Worm (Caenorhabditis elegans) whole organism, midembryonic: ENCODE data around the gene R10D12.8.

ENCODE experiments used
- T22C8.4 ChIP-seq: fragments of 200-800 bp; sonication (Bioruptor generic); IDR thresholded peaks from 2 replicates; pipeline ENCODE4 v1.3.6; 2022; ENCODE audit warnings: missing genetic modification characterization, missing compliant biosample characterization
- cog-1 ChIP-seq: sonication (generic microtip); optimal IDR thresholded peaks from 2 replicates; lab custom pipeline; 2016; ENCODE audit warnings: missing genetic modification characterization, missing compliant biosample characterization
- flt-1 ChIP-seq: fragments of 200-800 bp; sonication (Bioruptor generic); IDR thresholded peaks from 2 replicates; pipeline ENCODE4 v1.3.6; 2022; ENCODE audit warnings: missing genetic modification characterization, missing compliant biosample characterization
- klf-2 ChIP-seq: fragments of 200-800 bp; sonication (Bioruptor generic); conservative IDR thresholded peaks from 2 replicates; pipeline ENCODE4 v1.3.6; 2022; ENCODE audit warnings: missing genetic modification reagents, missing genetic modification characterization, missing compliant biosample characterization
- med-1 ChIP-seq: sonication (generic microtip); optimal IDR thresholded peaks from 2 replicates; lab custom pipeline; 2017; ENCODE audit warnings: missing genetic modification characterization, mild to moderate bottlenecking, missing compliant biosample characterization, antibody characterized with exemption, missing genetic modification reagents; ENCODE audit not compliant: insufficient read depth
- ref-1 ChIP-seq: fragments of 200-800 bp; sonication (Bioruptor generic); conservative IDR thresholded peaks from 2 replicates; pipeline ENCODE4 v1.3.6; 2022; ENCODE audit warnings: missing genetic modification reagents, missing genetic modification characterization, missing compliant biosample characterization
- tab-1 ChIP-seq: fragments of 200-800 bp; sonication (Bioruptor generic); IDR thresholded peaks from 2 replicates; pipeline ENCODE4 v1.3.6; 2022; ENCODE audit warnings: missing genetic modification characterization, missing compliant biosample characterization
- ztf-23 ChIP-seq: fragments of 200-800 bp; sonication (Bioruptor generic); IDR thresholded peaks from 2 replicates; pipeline ENCODE4 v1.3.6; 2022; ENCODE audit warnings: missing genetic modification reagents, missing genetic modification characterization, missing compliant biosample characterization

ce11 chrV:13986823-13987222, 33.7 kb upstream of the R10D12.8 start:
- TF ChIP-seq T22C8.4 (GFP tag; lab: Robert Waterston, UW) (no peak), ref-1 (GFP tag; lab: Robert Waterston, UW) (no peak), tab-1 (GFP tag; lab: Robert Waterston, UW) (no peak), ztf-23 (GFP tag; lab: Robert Waterston, UW) (no peak), flt-1 (GFP tag; lab: Robert Waterston, UW) (no peak), klf-2 (no peak), med-1 (GFP tag; lab: Kevin White, UChicago) (no peak), cog-1 (tag; lab: Kevin White, UChicago) (no peak)
